Fruit fly (Drosophila melanogaster) whole organism, embryonic: ENCODE data around the gene CG42828.
A peak's percentile ranks its signal among the peaks of the same experiment; 100 is the strongest.

ENCODE experiments used
- Abd-B ChIP-seq: fragments of 200-800 bp; sonication (Bioruptor generic); optimal IDR thresholded peaks from 2 replicates; lab custom pipeline; 2018; ENCODE audit warnings: missing biosample characterization, mild to moderate bottlenecking, missing genetic modification characterization, moderate library complexity
- Asciz ChIP-seq: fragments of 200-800 bp; sonication (Bioruptor generic); optimal IDR thresholded peaks from 2 replicates; lab custom pipeline; 2017; ENCODE audit warnings: missing biosample characterization, mild to moderate bottlenecking, missing genetic modification characterization, missing genetic modification reagents
- Atf-2 ChIP-seq: fragments of 200-800 bp; sonication (Bioruptor generic); optimal IDR thresholded peaks from 2 replicates; lab custom pipeline; 2016; ENCODE audit warnings: missing biosample characterization, missing genetic modification characterization
- Awh ChIP-seq: fragments of 200-800 bp; sonication (Bioruptor generic); IDR thresholded peaks from 2 replicates; pipeline ENCODE4, ENCODE4 v1.3.6; 2022; ENCODE audit warnings: missing biosample characterization, missing genetic modification characterization
- BEAF-32 ChIP-seq: fragments of 200-800 bp; sonication (Bioruptor generic); optimal IDR thresholded peaks from 3 replicates; lab custom pipeline; 2017; ENCODE audit warnings: missing biosample characterization, missing genetic modification characterization, mild to moderate bottlenecking, moderate library complexity, missing genetic modification reagents
- Bgb ChIP-seq: fragments of 200-800 bp; sonication (Bioruptor generic); IDR thresholded peaks from 2 replicates; pipeline ENCODE4 v1.3.6; 2022; ENCODE audit warnings: missing biosample characterization, missing genetic modification characterization; ENCODE audit not compliant: partially characterized antibody
- CG10431 ChIP-seq: fragments of 200-800 bp; sonication (Bioruptor generic); optimal IDR thresholded peaks from 3 replicates; lab custom pipeline; 2018; ENCODE audit warnings: missing biosample characterization, mild to moderate bottlenecking, missing genetic modification characterization
- CG11504 ChIP-seq: fragments of 200-800 bp; sonication (Bioruptor generic); optimal IDR thresholded peaks from 3 replicates; lab custom pipeline; 2019; ENCODE audit warnings: missing biosample characterization, mild to moderate bottlenecking, missing genetic modification characterization, moderate library complexity
- CG12104 ChIP-seq: fragments of 200-800 bp; sonication (Bioruptor generic); optimal IDR thresholded peaks from 3 replicates; lab custom pipeline; 2016; ENCODE audit warnings: missing biosample characterization, missing genetic modification characterization
- CG13424 ChIP-seq: fragments of 200-800 bp; sonication (Bioruptor generic); optimal IDR thresholded peaks from 2 replicates; lab custom pipeline; 2019; ENCODE audit warnings: missing biosample characterization, mild to moderate bottlenecking, missing genetic modification characterization, moderate library complexity
- CG13624 ChIP-seq: fragments of 200-800 bp; sonication (Bioruptor generic); optimal IDR thresholded peaks from 2 replicates; lab custom pipeline; 2016; ENCODE audit warnings: missing biosample characterization, missing genetic modification characterization
- CG14667 ChIP-seq: fragments of 200-800 bp; sonication (Bioruptor generic); IDR thresholded peaks from 2 replicates; pipeline ENCODE4 v1.3.6; 2022; ENCODE audit warnings: missing biosample characterization, missing genetic modification characterization
- CG1529 ChIP-seq: fragments of 200-800 bp; sonication (Bioruptor generic); optimal IDR thresholded peaks from 3 replicates; lab custom pipeline; 2018; ENCODE audit warnings: missing biosample characterization, missing genetic modification characterization
- CG2120 ChIP-seq: fragments of 200-800 bp; sonication (Bioruptor generic); optimal IDR thresholded peaks from 3 replicates; lab custom pipeline; 2016; ENCODE audit warnings: missing biosample characterization, missing genetic modification characterization
- CG2202 ChIP-seq: fragments of 200-800 bp; sonication (Bioruptor generic); optimal IDR thresholded peaks from 2 replicates; lab custom pipeline; 2018; ENCODE audit warnings: missing biosample characterization, mild to moderate bottlenecking, missing genetic modification characterization
- CG31365 ChIP-seq: fragments of 200-800 bp; sonication (Bioruptor generic); optimal IDR thresholded peaks from 2 replicates; lab custom pipeline; 2018; ENCODE audit warnings: missing biosample characterization, mild to moderate bottlenecking, missing genetic modification characterization
- CG32532 ChIP-seq: fragments of 200-800 bp; sonication (Bioruptor generic); IDR thresholded peaks from 2 replicates; pipeline ENCODE4 v1.3.6; 2022; ENCODE audit warnings: missing biosample characterization, missing genetic modification characterization
- CG32772 ChIP-seq: fragments of 200-800 bp; sonication (Bioruptor generic); IDR thresholded peaks from 2 replicates; pipeline ENCODE4 v1.3.6; 2022; ENCODE audit warnings: missing biosample characterization, missing genetic modification characterization
- CG4282 ChIP-seq: fragments of 200-800 bp; sonication (Bioruptor generic); optimal IDR thresholded peaks from 2 replicates; lab custom pipeline; 2016; ENCODE audit warnings: missing biosample characterization, missing genetic modification characterization
- CG4328 ChIP-seq: fragments of 200-800 bp; sonication (Bioruptor generic); optimal IDR thresholded peaks from 3 replicates; lab custom pipeline; 2017; ENCODE audit warnings: missing biosample characterization, missing genetic modification reagents, missing genetic modification characterization
- CG4820 ChIP-seq: fragments of 200-800 bp; sonication (Bioruptor generic); optimal IDR thresholded peaks from 3 replicates; lab custom pipeline; 2016; ENCODE audit warnings: missing biosample characterization, missing genetic modification characterization
- CG5180 ChIP-seq: fragments of 200-800 bp; sonication (Bioruptor generic); optimal IDR thresholded peaks from 3 replicates; lab custom pipeline; 2017; ENCODE audit warnings: missing biosample characterization, missing genetic modification characterization, mild to moderate bottlenecking, moderate library complexity, missing genetic modification reagents
- CG7928 ChIP-seq: fragments of 200-800 bp; sonication (Bioruptor generic); optimal IDR thresholded peaks from 2 replicates; lab custom pipeline; 2017; ENCODE audit warnings: missing biosample characterization, mild to moderate bottlenecking, missing genetic modification characterization
- CG8924 ChIP-seq: fragments of 200-800 bp; optimal IDR thresholded peaks from 3 replicates; lab custom pipeline; 2019; ENCODE audit warnings: missing biosample characterization, mild to moderate bottlenecking, missing genetic modification characterization, moderate library complexity
- CG9876 ChIP-seq: fragments of 200-800 bp; sonication (Bioruptor generic); optimal IDR thresholded peaks from 2 replicates; lab custom pipeline; 2016; ENCODE audit warnings: missing biosample characterization, missing genetic modification characterization
- CG9932 ChIP-seq: fragments of 200-800 bp; sonication (Bioruptor generic); IDR thresholded peaks from 2 replicates; pipeline ENCODE4 v1.3.6; 2022; ENCODE audit warnings: missing biosample characterization, missing genetic modification characterization
- CrebB ChIP-seq: fragments of 200-800 bp; sonication (Bioruptor generic); optimal IDR thresholded peaks from 3 replicates; lab custom pipeline; 2018; ENCODE audit warnings: missing biosample characterization, mild to moderate bottlenecking, missing genetic modification characterization
- Dek ChIP-seq: fragments of 200-800 bp; sonication (Bioruptor generic); optimal IDR thresholded peaks from 3 replicates; lab custom pipeline; 2019; ENCODE audit warnings: missing biosample characterization, mild to moderate bottlenecking, missing genetic modification characterization, moderate library complexity
- Dll ChIP-seq: fragments of 200-800 bp; sonication (Bioruptor generic); IDR thresholded peaks from 4 replicates; pipeline ENCODE4 v1.3.6; 2022; ENCODE audit warnings: missing biosample characterization, missing genetic modification characterization; ENCODE audit not compliant: partially characterized antibody
- Drgx ChIP-seq: fragments of 200-800 bp; sonication (Bioruptor generic); IDR thresholded peaks from 2 replicates; pipeline ENCODE4 v1.3.6; 2022; ENCODE audit warnings: missing biosample characterization, missing genetic modification characterization
- Fer1 ChIP-seq: fragments of 200-800 bp; sonication (Bioruptor generic); optimal IDR thresholded peaks from 2 replicates; lab custom pipeline; 2017; ENCODE audit warnings: missing biosample characterization, mild to moderate bottlenecking, missing genetic modification characterization
- Gug ChIP-seq: fragments of 200-800 bp; sonication (Bioruptor generic); IDR thresholded peaks from 4 replicates; pipeline ENCODE4 v1.3.6; 2022; ENCODE audit warnings: missing biosample characterization, missing genetic modification characterization
- Lhr ChIP-seq: fragments of 200-800 bp; sonication (Bioruptor generic); optimal IDR thresholded peaks from 3 replicates; lab custom pipeline; 2017; ENCODE audit warnings: mild to moderate bottlenecking, missing biosample characterization, missing genetic modification reagents, missing genetic modification characterization
- MTF-1 ChIP-seq: fragments of 200-800 bp; sonication (Bioruptor generic); optimal IDR thresholded peaks from 2 replicates; lab custom pipeline; 2018; ENCODE audit warnings: missing biosample characterization, mild to moderate bottlenecking, missing genetic modification characterization, borderline replicate concordance
- Med ChIP-seq: fragments of 200-800 bp; sonication (Bioruptor generic); peaks from one replicate; lab custom pipeline; 2016; ENCODE audit warnings: missing biosample characterization, missing genetic modification characterization, mild to moderate bottlenecking, inconsistent platforms, moderate library complexity
- Optix ChIP-seq: fragments of 200-800 bp; sonication (Bioruptor generic); IDR thresholded peaks from 3 replicates; pipeline ENCODE4 v1.3.6; 2022; ENCODE audit warnings: missing biosample characterization, missing genetic modification characterization
- bab2 ChIP-seq: fragments of 200-800 bp; sonication (Bioruptor generic); optimal IDR thresholded peaks from 2 replicates; lab custom pipeline; 2016; ENCODE audit warnings: missing biosample characterization, missing genetic modification characterization
- bsh ChIP-seq, 2 experiments: fragments of 200-800 bp; sonication (Bioruptor generic); optimal IDR thresholded peaks; 2 replicates each; lab custom pipeline; 2017 to 2018; ENCODE audit warnings: mild to moderate bottlenecking in 2 of 2, missing biosample characterization in 2 of 2, missing genetic modification characterization in 2 of 2, moderate library complexity in 1 of 2
- corto ChIP-seq: fragments of 200-800 bp; sonication (Bioruptor generic); optimal IDR thresholded peaks from 2 replicates; lab custom pipeline; 2016; ENCODE audit warnings: missing biosample characterization, mild to moderate bottlenecking, missing genetic modification characterization, moderate library complexity
- cwo ChIP-seq: fragments of 200-800 bp; sonication (Bioruptor generic); optimal IDR thresholded peaks from 3 replicates; lab custom pipeline; 2017; ENCODE audit warnings: missing biosample characterization, missing genetic modification characterization, mild to moderate bottlenecking, moderate library complexity, missing genetic modification reagents
- gro ChIP-seq: fragments of 200-800 bp; sonication (Bioruptor generic); optimal IDR thresholded peaks from 2 replicates; lab custom pipeline; 2016; ENCODE audit warnings: missing biosample characterization, missing genetic modification characterization
- hbn ChIP-seq: fragments of 200-800 bp; sonication (Bioruptor generic); IDR thresholded peaks from 2 replicates; pipeline ENCODE4 v1.3.6; 2022; ENCODE audit warnings: missing biosample characterization, missing genetic modification characterization; ENCODE audit not compliant: partially characterized antibody
- odd ChIP-seq: fragments of 200-800 bp; sonication (Bioruptor generic); optimal IDR thresholded peaks from 2 replicates; lab custom pipeline; 2017; ENCODE audit warnings: missing biosample characterization, mild to moderate bottlenecking, missing genetic modification characterization
- p53 ChIP-seq: fragments of 200-800 bp; sonication (Bioruptor generic); optimal IDR thresholded peaks from 2 replicates; lab custom pipeline; 2016; ENCODE audit warnings: missing biosample characterization, missing genetic modification characterization
- rib ChIP-seq: fragments of 200-800 bp; sonication (Bioruptor generic); IDR thresholded peaks from 2 replicates; pipeline ENCODE4 v1.3.6; 2022; ENCODE audit warnings: missing biosample characterization, missing genetic modification characterization
- sd ChIP-seq: fragments of 200-800 bp; sonication (Bioruptor generic); optimal IDR thresholded peaks from 3 replicates; lab custom pipeline; 2018; ENCODE audit warnings: missing biosample characterization, mild to moderate bottlenecking, missing genetic modification characterization, moderate library complexity
- sens-2 ChIP-seq: fragments of 200-800 bp; sonication (Bioruptor generic); IDR thresholded peaks from 2 replicates; pipeline ENCODE4 v1.3.6; 2022; ENCODE audit warnings: missing biosample characterization, missing genetic modification characterization
- slbo ChIP-seq: fragments of 200-800 bp; sonication (Bioruptor generic); IDR thresholded peaks from 2 replicates; pipeline ENCODE4 v1.3.6; 2022; ENCODE audit warnings: missing biosample characterization, missing genetic modification characterization
- sna ChIP-seq: fragments of 200-800 bp; sonication (Bioruptor generic); IDR thresholded peaks from 2 replicates; pipeline ENCODE4 v1.3.6; 2022; ENCODE audit warnings: missing biosample characterization, missing genetic modification characterization; ENCODE audit not compliant: partially characterized antibody
- ttk ChIP-seq: fragments of 200-800 bp; sonication (Bioruptor generic); IDR thresholded peaks from 2 replicates; pipeline ENCODE4 v2.1.2; 2022; ENCODE audit warnings: missing biosample characterization, missing genetic modification characterization

Gene CG42828

dm6 chr3R:23374290-23374689 is 787 bp downstream of the CG42828 start (continued):
- TF ChIP-seq CG32772 (GFP tag; lab: Robert Waterston, UW): peak; percentile 89
- peak; percentile 8 for TF ChIP-seq Lhr (GFP tag; lab: Kevin White, UChicago)
- no peak for TF ChIP-seq CG9876 (GFP tag; lab: Kevin White, UChicago)
- no peak for TF ChIP-seq Dek (tag; lab: Kevin White, UChicago)
- peak; percentile 30; the same call in 1 of the 2 replicates for TF ChIP-seq Bgb (GFP tag; lab: Robert Waterston, UW)
- TF ChIP-seq CG13624: peak; percentile 28
- no peak for TF ChIP-seq Asciz (GFP tag; lab: Kevin White, UChicago)
- TF ChIP-seq Drgx (GFP tag; lab: Robert Waterston, UW): peak; percentile 78
- no peak for TF ChIP-seq CG4328 (GFP tag; lab: Kevin White, UChicago)
- TF ChIP-seq CG2120: peak; percentile 34
- no peak for TF ChIP-seq CG8924 (tag; lab: Kevin White, UChicago)
- no peak for TF ChIP-seq p53 (GFP tag; lab: Kevin White, UChicago)
- no peak for TF ChIP-seq bab2 (GFP tag; lab: Kevin White, UChicago)
- 0 out of 3 replicates have a peak, but pooled peaks have one; percentile 7 for TF ChIP-seq Optix
- no peak for TF ChIP-seq CG14667
- 0 out of 2 replicates have a peak, but pooled peaks have one; percentile 34 for TF ChIP-seq sna
- peak; percentile 57 for TF ChIP-seq CG10431 (GFP tag; lab: Kevin White, UChicago)
- TF ChIP-seq MTF-1: no peak
- TF ChIP-seq cwo (GFP tag; lab: Kevin White, UChicago): no peak
- 0 out of 4 replicates have a peak, but pooled peaks have one; percentile 19 for TF ChIP-seq Dll (GFP tag; lab: Robert Waterston, UW)
- peak; percentile 82 for TF ChIP-seq sd (tag; lab: Kevin White, UChicago)
- no peak for TF ChIP-seq odd (GFP tag; lab: Kevin White, UChicago)
- TF ChIP-seq CG32532 (GFP tag; lab: Robert Waterston, UW): peak; percentile 35; the same call in 1 of the 2 replicates
- no peak for TF ChIP-seq CG1529 (GFP tag; lab: Kevin White, UChicago)
- TF ChIP-seq CG11504: no peak
- TF ChIP-seq Awh: no peak
- TF ChIP-seq gro (GFP tag; lab: Kevin White, UChicago): peak; percentile 59
- TF ChIP-seq rib (GFP tag; lab: Robert Waterston, UW): 0 out of 2 replicates have a peak, but pooled peaks have one; percentile 59
- no peak for TF ChIP-seq CrebB (tag; lab: Kevin White, UChicago)
- TF ChIP-seq hbn (GFP tag; lab: Robert Waterston, UW): no peak
- peak; percentile 26; the same call in 1 of the 2 replicates for TF ChIP-seq ttk (GFP tag; lab: Robert Waterston, UW)
- no peak for TF ChIP-seq BEAF-32 (GFP tag; lab: Kevin White, UChicago)
- TF ChIP-seq CG7928 (GFP tag; lab: Kevin White, UChicago): peak; percentile 85
- TF ChIP-seq Atf-2: no peak
- no peak for TF ChIP-seq sens-2 (GFP tag; lab: Robert Waterston, UW)
- TF ChIP-seq Abd-B: no peak
- no peak for TF ChIP-seq CG31365
- TF ChIP-seq CG4820: no peak
- TF ChIP-seq CG2202 (tag; lab: Kevin White, UChicago): no peak
- TF ChIP-seq CG9932: peak; percentile 52
- TF ChIP-seq CG12104: no peak
- no peak for TF ChIP-seq CG13424 (tag; lab: Kevin White, UChicago)
- TF ChIP-seq slbo (GFP tag; lab: Robert Waterston, UW): peak; percentile 46
- TF ChIP-seq bsh (GFP tag; optimal IDR thresholded peaks at IDR 0.05; lab: Kevin White, UChicago): no peak
- TF ChIP-seq Med (GFP tag; lab: Kevin White, UChicago): peak; percentile 62
- no peak for TF ChIP-seq corto (GFP tag; lab: Kevin White, UChicago)
- no peak for TF ChIP-seq CG4282 (GFP tag; lab: Kevin White, UChicago)
- TF ChIP-seq CG5180 (GFP tag; lab: Kevin White, UChicago): no peak
- no peak for TF ChIP-seq Gug
- peak; percentile 33 for TF ChIP-seq Fer1 (GFP tag; lab: Kevin White, UChicago)
